Worm (Caenorhabditis elegans): Measurements from ENCODE around the gene npp-21.

- TF ChIP-seq ztf-11 (tag; optimal IDR thresholded peaks at IDR 0.05) (no peak), unc-120 (tag; optimal IDR thresholded peaks at IDR 0.05; ENCODE audit: poor library complexity, severe bottlenecking) (no peak), snpc-4 (tag; optimal IDR thresholded peaks at IDR 0.05) (no peak), unc-62 (GFP tag; optimal IDR thresholded peaks at IDR 0.05) (no peak), lin-32 (GFP tag; optimal IDR thresholded peaks at IDR 0.05) (no peak), hlh-1 (tag; optimal IDR thresholded peaks at IDR 0.05) (no peak), ces-1 (GFP tag; optimal IDR thresholded peaks at IDR 0.05) (no peak), pha-4 (tag; optimal IDR thresholded peaks at IDR 0.05) (no peak), cnd-1 (tag; optimal IDR thresholded peaks at IDR 0.05) (no peak), flh-1 (GFP tag; optimal IDR thresholded peaks at IDR 0.05) (no peak), drap-1 (GFP tag; optimal IDR thresholded peaks at IDR 0.05) (no peak), nhr-76 (tag; optimal IDR thresholded peaks at IDR 0.05) (no peak), mep-1 (tag; optimal IDR thresholded peaks at IDR 0.05) (no peak), lin-13 (tag; optimal IDR thresholded peaks at IDR 0.05) (no peak)
These were observed 44.0 kb upstream of the npp-21 start, which contains the start of gene ZK1290.14 for ce11 chrII:7555454-7555853.
